Fruit fly (Drosophila melanogaster): ENCODE data around the gene CG4619.

Gene CG4619

dm6 chr2L:9915011-9915850 lies 23.4 kb upstream of the CG4619 start, which contains the start of gene yip2 (continued):
- TF ChIP-seq Elba2 (GFP tag; optimal IDR thresholded peaks at IDR 0.05) (no peak), Hsf (GFP tag; optimal IDR thresholded peaks at IDR 0.05) (peak; percentile 62), CG7357 (GFP tag; IDR thresholded peaks at IDR 0.05) (no peak), CG10654 (GFP tag; optimal IDR thresholded peaks at IDR 0.05) (no peak), zfh1 (GFP tag; IDR thresholded peaks at IDR 0.05) (peak; percentile 72), Max (GFP tag; optimal IDR thresholded peaks at IDR 0.05) (no peak), CG3847 (GFP tag; IDR thresholded peaks at IDR 0.05) (peak; percentile 42; the same call in 1 of the 2 replicates), h (optimal IDR thresholded peaks at IDR 0.05) (no peak), CG9932 (GFP tag; IDR thresholded peaks at IDR 0.05) (peak; percentile 71), CG6813 (GFP tag; optimal IDR thresholded peaks at IDR 0.05) (peak; percentile 60), CG33213 (GFP tag; optimal IDR thresholded peaks at IDR 0.05) (no peak), Oaz (GFP tag; IDR thresholded peaks at IDR 0.05) (0 out of 2 replicates have a peak, but pooled peaks have one; percentile 12), Bdp1 (GFP tag; optimal IDR thresholded peaks at IDR 0.05) (no peak), CG18262 (tag; optimal IDR thresholded peaks at IDR 0.05) (peak; percentile 50), CG8281 (tag; optimal IDR thresholded peaks at IDR 0.05) (no peak), trem (tag; optimal IDR thresholded peaks at IDR 0.05) (no peak), chif (GFP tag; optimal IDR thresholded peaks at IDR 0.05) (peak in 1 of 2 experiments; percentile 28), CG1024 (GFP tag; IDR thresholded peaks at IDR 0.05) (0 out of 2 replicates have a peak, but pooled peaks have one; percentile 23), CG5180 (GFP tag; optimal IDR thresholded peaks at IDR 0.05) (peak; percentile 29), CG13624 (GFP tag; optimal IDR thresholded peaks at IDR 0.05) (peak; percentile 37), Spps (tag; optimal IDR thresholded peaks at IDR 0.05) (no peak), cato (GFP tag; optimal IDR thresholded peaks at IDR 0.05; ENCODE audit: borderline replicate concordance) (no peak), CG6791 (GFP tag; IDR thresholded peaks at IDR 0.05; ENCODE audit: partially characterized antibody) (no peak), nerfin-2 (GFP tag; IDR thresholded peaks at IDR 0.05; ENCODE audit: partially characterized antibody) (no peak), CG3407 (GFP tag; optimal IDR thresholded peaks at IDR 0.05) (peak; percentile 37), ranshi (GFP tag; IDR thresholded peaks at IDR 0.05) (peak; percentile 56; the same call in 1 of the 2 replicates), CG1832 (GFP tag; optimal IDR thresholded peaks at IDR 0.05) (no peak), Gsc (GFP tag; IDR thresholded peaks at IDR 0.05) (no peak), CG16815 (GFP tag; optimal IDR thresholded peaks at IDR 0.05) (no peak), CG8290 (GFP tag; optimal IDR thresholded peaks at IDR 0.05) (no peak), CG8290 (tag; optimal IDR thresholded peaks at IDR 0.05) (peak in 1 of 2 experiments; percentile 86), cas (GFP tag; IDR thresholded peaks at IDR 0.05) (0 out of 2 replicates have a peak, but pooled peaks have one; percentile 10), inv (GFP tag; IDR thresholded peaks at IDR 0.05; ENCODE audit: partially characterized antibody) (no peak), BtbVII (GFP tag; optimal IDR thresholded peaks at IDR 0.05) (peak; percentile 71), CG12155 (GFP tag; optimal IDR thresholded peaks at IDR 0.05) (peak; percentile 15), sens-2 (GFP tag; IDR thresholded peaks at IDR 0.05) (peak; percentile 45; the same call in 1 of the 2 replicates), ind (GFP tag; optimal IDR thresholded peaks at IDR 0.05) (peak; percentile 61), fu2 (GFP tag; optimal IDR thresholded peaks at IDR 0.05) (peak; percentile 62), br (optimal IDR thresholded peaks at IDR 0.05) (no peak), CG11247 (GFP tag; IDR thresholded peaks at IDR 0.05) (peak; percentile 40), CG15011 (GFP tag; optimal IDR thresholded peaks at IDR 0.05) (no peak), pita (GFP tag; optimal IDR thresholded peaks at IDR 0.05) (no peak), Optix (GFP tag; IDR thresholded peaks at IDR 0.05) (no peak; the same call in 2 of the 3 replicates), gt (GFP tag; IDR thresholded peaks at IDR 0.05) (no peak), CG17361 (GFP tag; IDR thresholded peaks at IDR 0.05) (peak; percentile 34; the same call in 2 of the 3 replicates), CG16813 (GFP tag; IDR thresholded peaks at IDR 0.05; ENCODE audit: partially characterized antibody) (no peak), Gug (GFP tag; IDR thresholded peaks at IDR 0.05) (peak; percentile 28; the same call in 1 of the 4 replicates), CG15601 (tag; optimal IDR thresholded peaks at IDR 0.05) (peak; percentile 30), dmrt11E (tag; optimal IDR thresholded peaks at IDR 0.05) (no peak), stc (GFP tag; IDR thresholded peaks at IDR 0.05) (peak; percentile 64)
